Worm (Caenorhabditis elegans) whole organism, L4 larva: Measurements from ENCODE around the gene mdt-30.

Experiments used
- D1046.2 ChIP-seq: fragments of 200-800 bp; sonication (Bioruptor generic); IDR thresholded peaks from 2 replicates; pipeline ENCODE4 v1.3.6; 2022; ENCODE audit warnings: missing genetic modification characterization, missing compliant biosample characterization
- F26F4.8 ChIP-seq: fragments of 200-800 bp; sonication (Bioruptor generic); conservative IDR thresholded peaks from 2 replicates; pipeline ENCODE4 v1.3.6; 2022; ENCODE audit warnings: missing genetic modification characterization, missing compliant biosample characterization
- R02D3.7 ChIP-seq: fragments of 150-350 bp; sonication (generic microtip); optimal IDR thresholded peaks from 3 replicates; lab custom pipeline; 2014; ENCODE audit warnings: missing biosample characterization, missing genetic modification characterization
- T20F7.1 ChIP-seq: fragments of 200-800 bp; sonication (Bioruptor generic); optimal IDR thresholded peaks from 2 replicates; lab custom pipeline; 2018; ENCODE audit warnings: mild to moderate bottlenecking, missing genetic modification characterization, missing compliant biosample characterization
- T26A8.4 ChIP-seq: fragments of 200-800 bp; sonication (Bioruptor generic); IDR thresholded peaks from 2 replicates; pipeline ENCODE4 v1.3.6; 2022; ENCODE audit warnings: missing genetic modification characterization, missing compliant biosample characterization
- ZK546.5 ChIP-seq, 2 experiments: sonication (generic microtip); optimal IDR thresholded peaks; 2 replicates each; lab custom pipeline; 2017; ENCODE audit warnings: missing biosample characterization in 2 of 2, missing genetic modification characterization in 2 of 2
- aha-1 ChIP-seq: fragments of 150-350 bp; peaks from one replicate; lab custom pipeline; 2014; ENCODE audit warnings: missing biosample characterization, missing genetic modification characterization
- ama-1 ChIP-seq: fragments of 150-350 bp; optimal IDR thresholded peaks from 2 replicates; lab custom pipeline; 2014; ENCODE audit warnings: inconsistent platforms, mixed read lengths
- attf-4 ChIP-seq: sonication (generic microtip); optimal IDR thresholded peaks from 3 replicates; lab custom pipeline; 2017; ENCODE audit warnings: missing biosample characterization, missing genetic modification characterization
- ceh-20 ChIP-seq: fragments of 200-800 bp; sonication (Bioruptor generic); IDR thresholded peaks from 2 replicates; pipeline ENCODE4 v1.3.6; 2022; ENCODE audit warnings: missing genetic modification reagents, missing genetic modification characterization, missing compliant biosample characterization
- ceh-44 ChIP-seq: fragments of 200-800 bp; sonication (Bioruptor generic); IDR thresholded peaks from 2 replicates; pipeline ENCODE4 v1.3.6; 2022; ENCODE audit warnings: missing genetic modification reagents, missing genetic modification characterization, missing compliant biosample characterization
- ctbp-1 ChIP-seq: fragments of 200-800 bp; sonication (Bioruptor generic); IDR thresholded peaks from 2 replicates; pipeline ENCODE4 v1.3.6; 2022; ENCODE audit warnings: missing genetic modification reagents, missing genetic modification characterization, missing compliant biosample characterization
- dmd-8 ChIP-seq: fragments of 200-800 bp; sonication (Bioruptor generic); IDR thresholded peaks from 2 replicates; pipeline ENCODE4 v1.3.6; 2022; ENCODE audit warnings: missing genetic modification characterization, missing compliant biosample characterization
- dmd-9 ChIP-seq: fragments of 200-800 bp; sonication (Bioruptor generic); IDR thresholded peaks from 2 replicates; pipeline ENCODE4 v1.3.6; 2022; ENCODE audit warnings: missing genetic modification reagents, missing genetic modification characterization, missing compliant biosample characterization
- dpl-1 ChIP-seq: fragments of 150-350 bp; optimal IDR thresholded peaks from 2 replicates; lab custom pipeline; 2014; ENCODE audit warnings: missing biosample characterization, missing genetic modification reagents, missing genetic modification characterization
- duxl-1 ChIP-seq: sonication (generic microtip); optimal IDR thresholded peaks from 2 replicates; lab custom pipeline; 2016; ENCODE audit warnings: mild to moderate bottlenecking, missing genetic modification characterization, moderate library complexity, missing compliant biosample characterization; ENCODE audit not compliant: poor library complexity
- dve-1 ChIP-seq: sonication (generic microtip); optimal IDR thresholded peaks from 2 replicates; lab custom pipeline; 2017; ENCODE audit warnings: antibody characterized with exemption, mild to moderate bottlenecking, missing genetic modification characterization, missing compliant biosample characterization; ENCODE audit not compliant: insufficient read depth
- egl-27 ChIP-seq: sonication (generic microtip); optimal IDR thresholded peaks from 3 replicates; lab custom pipeline; 2017; ENCODE audit warnings: missing biosample characterization, missing genetic modification reagents, missing genetic modification characterization
- egl-43 ChIP-seq: fragments of 200-800 bp; sonication (Bioruptor generic); IDR thresholded peaks from 2 replicates; pipeline ENCODE4 v1.3.6; 2022; ENCODE audit warnings: missing genetic modification reagents, missing genetic modification characterization, missing compliant biosample characterization
- hif-1 ChIP-seq, 2 experiments: sonication (generic microtip); optimal IDR thresholded peaks; 2 replicates each; lab custom pipeline; 2016 to 2017; ENCODE audit warnings: missing compliant biosample characterization in 2 of 2, missing genetic modification characterization in 2 of 2, missing genetic modification reagents in 2 of 2, missing genotype in 2 of 2, mild to moderate bottlenecking in 1 of 2
- lin-15B ChIP-seq: fragments of 150-350 bp; sonication (generic microtip); optimal IDR thresholded peaks from 3 replicates; lab custom pipeline; 2014; ENCODE audit warnings: missing biosample characterization, missing genetic modification characterization
- lsy-2 ChIP-seq, 2 experiments: fragments of 150-350 bp in 1 of 2; sonication (generic microtip) in 1 of 2; optimal IDR thresholded peaks; 2 replicates each; lab custom pipeline; 2014 to 2017; ENCODE audit warnings: missing biosample characterization in 2 of 2, missing genetic modification characterization in 2 of 2
- madf-5 ChIP-seq, 2 experiments: fragments of 200-800 bp; sonication (Bioruptor generic); IDR thresholded peaks; 2 replicates each; pipeline ENCODE4 v1.3.6; 2022; ENCODE audit warnings: missing compliant biosample characterization in 2 of 2, missing genetic modification characterization in 2 of 2
- madf-9 ChIP-seq: fragments of 200-800 bp; sonication (Bioruptor generic); conservative IDR thresholded peaks from 2 replicates; pipeline ENCODE4 v1.3.6; 2022; ENCODE audit warnings: missing genetic modification reagents, missing genetic modification characterization, missing compliant biosample characterization
- mdt-29 ChIP-seq: fragments of 200-800 bp; sonication (Bioruptor generic); IDR thresholded peaks from 2 replicates; pipeline ENCODE4 v1.3.6; 2022; ENCODE audit warnings: missing genetic modification reagents, missing genetic modification characterization, missing compliant biosample characterization
- mep-1 ChIP-seq: fragments of 150-350 bp; sonication (generic microtip); optimal IDR thresholded peaks from 3 replicates; lab custom pipeline; 2014; ENCODE audit warnings: missing biosample characterization, missing genetic modification characterization
- mxl-3 ChIP-seq: fragments of 200-800 bp; sonication (Bioruptor generic); optimal IDR thresholded peaks from 2 replicates; lab custom pipeline; 2018; ENCODE audit warnings: mild to moderate bottlenecking, missing genetic modification characterization, missing compliant biosample characterization
- nhr-111 ChIP-seq: fragments of 200-800 bp; sonication (Bioruptor generic); optimal IDR thresholded peaks from 2 replicates; lab custom pipeline; 2018; ENCODE audit warnings: mild to moderate bottlenecking, missing genetic modification characterization, missing compliant biosample characterization
- nhr-237 ChIP-seq: sonication (generic microtip); optimal IDR thresholded peaks from 2 replicates; lab custom pipeline; 2017; ENCODE audit warnings: missing biosample characterization, missing genetic modification characterization
- nhr-25 ChIP-seq: sonication (generic microtip); optimal IDR thresholded peaks from 2 replicates; lab custom pipeline; 2017; ENCODE audit warnings: missing genetic modification characterization, mild to moderate bottlenecking, missing compliant biosample characterization, antibody characterized with exemption, moderate library complexity, borderline replicate concordance; ENCODE audit not compliant: insufficient read depth
- nhr-28 ChIP-seq: fragments of 150-350 bp; optimal IDR thresholded peaks from 2 replicates; lab custom pipeline; 2014; ENCODE audit warnings: missing biosample characterization, missing genetic modification characterization
- nhr-41 ChIP-seq: fragments of 200-800 bp; sonication (Bioruptor generic); IDR thresholded peaks from 2 replicates; pipeline ENCODE4 v1.3.6; 2022; ENCODE audit warnings: missing genetic modification reagents, missing genetic modification characterization, missing compliant biosample characterization
- nhr-6 ChIP-seq: fragments of 150-350 bp; optimal IDR thresholded peaks from 2 replicates; lab custom pipeline; 2014; ENCODE audit warnings: missing biosample characterization, missing genetic modification characterization
- saeg-2 ChIP-seq: fragments of 200-800 bp; sonication (Bioruptor generic); IDR thresholded peaks from 2 replicates; pipeline ENCODE4 v1.3.6; 2022; ENCODE audit warnings: missing genetic modification reagents, missing genetic modification characterization, missing compliant biosample characterization
- set-16 ChIP-seq: fragments of 200-800 bp; sonication (Bioruptor generic); IDR thresholded peaks from 2 replicates; pipeline ENCODE4 v1.3.6; 2022; ENCODE audit warnings: missing genetic modification reagents, missing genetic modification characterization, missing compliant biosample characterization
- skn-1 ChIP-seq: fragments of 150-350 bp; optimal IDR thresholded peaks from 2 replicates; lab custom pipeline; 2014; ENCODE audit warnings: missing biosample characterization, missing genetic modification characterization
- snpc-1.2 ChIP-seq: fragments of 200-800 bp; sonication (Bioruptor generic); IDR thresholded peaks from 2 replicates; pipeline ENCODE4 v1.3.6; 2022; ENCODE audit warnings: missing genetic modification reagents, missing genetic modification characterization, missing compliant biosample characterization
- tra-1 ChIP-seq: fragments of 200-800 bp; sonication (Bioruptor generic); IDR thresholded peaks from 2 replicates; pipeline ENCODE4 v1.3.6; 2022; ENCODE audit warnings: missing genetic modification reagents, missing genetic modification characterization, missing compliant biosample characterization
- unc-62 ChIP-seq, 3 experiments: fragments of 150-350 bp in 1 of 3; sonication (generic microtip); optimal IDR thresholded peaks in 2 of 3; peaks in 1 of 3; 1 replicate in 1 of 3; 2 replicates in 2 of 3; lab custom pipeline; 2014 to 2017; ENCODE audit warnings: missing biosample characterization in 3 of 3, missing genetic modification characterization in 3 of 3, missing genetic modification reagents in 3 of 3, missing genotype in 1 of 3
- zfp-3 ChIP-seq: fragments of 200-800 bp; sonication (Bioruptor generic); conservative IDR thresholded peaks from 2 replicates; pipeline ENCODE4 v1.3.6; 2022; ENCODE audit warnings: missing genetic modification reagents, missing genetic modification characterization, missing compliant biosample characterization

Gene mdt-30

ce11 chrIII:7996353-7996752 lies 31.5 kb downstream of the mdt-30 start, which contains the start of gene npr-17:
TSS of gene npr-17 (minus strand) at chrIII:7996453.
- TF ChIP-seq egl-27 = no peak
- TF ChIP-seq aha-1 (tag; lab: Kevin White, UChicago) = peak; percentile 50

- TF ChIP-seq mdt-29 (GFP tag; lab: Robert Waterston, UW) (no peak), nhr-6 (tag; lab: Kevin White, UChicago) (no peak), T26A8.4 (no peak), madf-9 (no peak), dve-1 (tag; lab: Kevin White, UChicago) (no peak), nhr-41 (GFP tag; lab: Robert Waterston, UW) (no peak), hif-1 (tag; optimal IDR thresholded peaks at IDR 0.05; lab: Kevin White, UChicago) (no peak), nhr-25 (tag; lab: Kevin White, UChicago) (no peak), D1046.2 (GFP tag; lab: Robert Waterston, UW) (no peak), ZK546.5 (tag; optimal IDR thresholded peaks at IDR 0.05; lab: Kevin White, UChicago) (no peak), nhr-111 (GFP tag; lab: Kevin White, UChicago) (no peak), lsy-2 (tag; optimal IDR thresholded peaks at IDR 0.05; lab: Kevin White, UChicago) (no peak)
- TF ChIP-seq, all 104 proteins: peak for 0
Measured at ce11 chrIII:7986585-7987171, 41.2 kb downstream of the mdt-30 start, which contains the start of gene hrpk-2. TSS of gene hrpk-2 (plus strand) at chrIII:7987121.

- TF ChIP-seq aha-1 (tag; lab: Kevin White, UChicago) (peak; percentile 11), nhr-237 (tag; lab: Kevin White, UChicago) (no peak), duxl-1 (tag; lab: Kevin White, UChicago) (no peak), ceh-44 (no peak), D1046.2 (GFP tag; lab: Robert Waterston, UW) (peak; percentile 57; the same call in 1 of the 2 replicates), set-16 (GFP tag; lab: Robert Waterston, UW) (peak; percentile 64), T26A8.4 (no peak), mxl-3 (GFP tag; lab: Kevin White, UChicago) (no peak), attf-4 (no peak), madf-5 (GFP tag; IDR thresholded peaks at IDR 0.05; lab: Robert Waterston, UW) (no peak), saeg-2 (GFP tag; lab: Robert Waterston, UW) (no peak), snpc-1.2 (0 out of 2 replicates have a peak, but pooled peaks have one; percentile 8), dmd-9 (GFP tag; lab: Robert Waterston, UW) (no peak), lsy-2 (tag; optimal IDR thresholded peaks at IDR 0.05; lab: Kevin White, UChicago) (no peak), ZK546.5 (tag; optimal IDR thresholded peaks at IDR 0.05; lab: Kevin White, UChicago) (no peak)
Measured at ce11 chrIII:7981938-7982337, 45.9 kb downstream of the mdt-30 start.

- TF ChIP-seq ama-1 (lab: Kevin White, UChicago) = no peak
- peak; percentile 66 for TF ChIP-seq set-16 (GFP tag; lab: Robert Waterston, UW)
Measured at ce11 chrIII:7981233-7981632, 46.6 kb downstream of the mdt-30 start.

DNA sequence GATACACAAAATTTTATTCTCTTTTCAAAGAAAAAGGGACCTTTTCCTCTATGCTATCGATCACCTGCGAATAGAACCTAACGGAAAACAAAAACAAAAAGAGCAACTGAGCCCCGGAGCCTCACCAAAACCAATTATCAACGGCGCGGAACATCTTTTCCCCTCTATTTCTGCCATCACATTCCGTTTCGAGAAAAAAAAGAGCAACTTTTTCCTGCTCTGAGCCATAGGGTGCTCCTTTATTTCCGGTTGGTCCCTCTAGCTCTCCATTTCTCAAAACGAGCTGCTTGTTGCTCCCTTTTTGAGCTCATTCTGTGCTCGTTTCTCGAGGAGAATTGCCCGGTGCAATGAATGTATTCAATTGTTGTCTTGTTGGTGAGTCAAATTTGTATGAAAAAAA lies 48.2 kb downstream of the mdt-30 start, which contains the start of gene clp-1:
Gene clp-1, plus strand, starts transcription at position 301 of the 400 bp plus-strand sequence.
- TF ChIP-seq egl-43 (GFP tag; lab: Robert Waterston, UW) (0 out of 2 replicates have a peak, but pooled peaks have one; percentile 16), unc-62 (GFP tag; optimal IDR thresholded peaks at IDR 0.05 in 1 of 2; lab: Kevin White, UChicago) (no peak), unc-62 (tag; optimal IDR thresholded peaks at IDR 0.05; lab: Kevin White, UChicago) (no peak)
- TF ChIP-seq, all 104 proteins: peak for 1

- TF ChIP-seq mep-1 (tag; lab: Kevin White, UChicago) (peak; percentile 46), tra-1 (GFP tag; lab: Robert Waterston, UW) (no peak), lin-15B (tag; lab: Kevin White, UChicago) (no peak), ctbp-1 (no peak), F26F4.8 (no peak), R02D3.7 (tag; lab: Kevin White, UChicago) (no peak), ceh-20 (GFP tag; lab: Robert Waterston, UW) (no peak), zfp-3 (GFP tag; lab: Robert Waterston, UW) (no peak), madf-9 (no peak), dmd-8 (GFP tag; lab: Robert Waterston, UW) (no peak), dpl-1 (GFP tag; lab: Kevin White, UChicago) (peak; percentile 11), T20F7.1 (no peak), nhr-28 (tag; lab: Kevin White, UChicago) (peak; percentile 44), skn-1 (no peak)
Measured at ce11 chrIII:7978723-7979122, 49.1 kb downstream of the mdt-30 start.
